Worm (Caenorhabditis elegans) whole organism, L3 larva: ENCODE measurements around the gene fbxb-115.

Source experiments
- R02D3.7 ChIP-seq: fragments of 150-350 bp; optimal IDR thresholded peaks from 2 replicates; lab custom pipeline; 2014; ENCODE audit warnings: missing biosample characterization, missing genetic modification characterization
- ceh-82 ChIP-seq: fragments of 150-350 bp; optimal IDR thresholded peaks from 2 replicates; lab custom pipeline; 2014; ENCODE audit warnings: missing biosample characterization, missing genetic modification characterization
- hmg-11 ChIP-seq: sonication (generic microtip); optimal IDR thresholded peaks from 2 replicates; lab custom pipeline; 2016; ENCODE audit warnings: missing genetic modification characterization, missing compliant biosample characterization
- nhr-11 ChIP-seq: fragments of 150-350 bp; optimal IDR thresholded peaks from 2 replicates; lab custom pipeline; 2014; ENCODE audit warnings: missing biosample characterization, missing genetic modification characterization
- nhr-12 ChIP-seq: fragments of 150-350 bp; optimal IDR thresholded peaks from 2 replicates; lab custom pipeline; 2014; ENCODE audit warnings: missing biosample characterization, missing genetic modification characterization
- nhr-237 ChIP-seq: fragments of 150-350 bp; optimal IDR thresholded peaks from 2 replicates; lab custom pipeline; 2014; ENCODE audit warnings: missing biosample characterization, missing genetic modification characterization
- pha-4 ChIP-seq: fragments of 150-350 bp; optimal IDR thresholded peaks from 2 replicates; lab custom pipeline; 2014; ENCODE audit warnings: missing biosample characterization, missing genetic modification reagents, missing genetic modification characterization
- skn-1 ChIP-seq: fragments of 150-350 bp; optimal IDR thresholded peaks from 2 replicates; lab custom pipeline; 2014; ENCODE audit warnings: missing biosample characterization, missing genetic modification characterization
- zag-1 ChIP-seq: fragments of 150-350 bp; optimal IDR thresholded peaks from 2 replicates; lab custom pipeline; 2014; ENCODE audit warnings: missing biosample characterization, missing genetic modification characterization
- ztf-11 ChIP-seq: fragments of 150-350 bp; optimal IDR thresholded peaks from 2 replicates; lab custom pipeline; 2014; ENCODE audit warnings: missing biosample characterization, missing genetic modification characterization

ce11 chrV:19203299-19203698 is 36.7 kb downstream of the fbxb-115 start, which contains the start of gene Y39B6A.1:
- TF ChIP-seq ceh-82 (tag; lab: Kevin White, UChicago): no peak
- TF ChIP-seq ztf-11 (tag; lab: Kevin White, UChicago): no peak
- no peak for TF ChIP-seq pha-4
- TF ChIP-seq skn-1 (tag; lab: Kevin White, UChicago): no peak
- TF ChIP-seq R02D3.7 (tag; lab: Kevin White, UChicago): no peak
- TF ChIP-seq nhr-11: no peak
- TF ChIP-seq nhr-237 (tag; lab: Kevin White, UChicago): no peak
- no peak for TF ChIP-seq zag-1 (tag; lab: Kevin White, UChicago)
- TF ChIP-seq nhr-12 (tag; lab: Kevin White, UChicago): no peak
- no peak for TF ChIP-seq hmg-11 (tag; lab: Kevin White, UChicago)
